Fruit fly (Drosophila melanogaster): ENCODE data around the gene Snap24.

- TF ChIP-seq EcR (GFP tag; optimal IDR thresholded peaks at IDR 0.05) = no peak
- TF ChIP-seq usp (GFP tag; optimal IDR thresholded peaks at IDR 0.05) = no peak
- TF ChIP-seq psq (optimal IDR thresholded peaks at IDR 0.05) = no peak
- no peak for TF ChIP-seq pan (optimal IDR thresholded peaks at IDR 0.05)
- TF ChIP-seq CG8478 (optimal IDR thresholded peaks at IDR 0.05) = no peak
These were observed 6.8 kb downstream of the Snap24 start, which contains the start of the genes Alg12 and Rpt3R for dm6 chr3R:9756187-9756586.

All from whole organism.